Fruit fly (Drosophila melanogaster) whole organism: ENCODE results near the gene CG1090.

ENCODE experiments used
- CG8478 ChIP-seq: fragments of >200 bp; optimal IDR thresholded peaks from 2 replicates; lab custom pipeline; 2018; ENCODE audit warnings: inconsistent platforms
- Dll ChIP-seq: fragments of >200 bp; optimal IDR thresholded peaks from 2 replicates; lab custom pipeline; 2017
- pan ChIP-seq: fragments of >200 bp; optimal IDR thresholded peaks from 2 replicates; lab custom pipeline; 2017
- psq ChIP-seq: fragments of >200 bp; optimal IDR thresholded peaks from 2 replicates; lab custom pipeline; 2017
- usp ChIP-seq: fragments of >200 bp; optimal IDR thresholded peaks from 2 replicates; lab custom pipeline; 2017; ENCODE audit warnings: missing biosample characterization, missing genetic modification characterization, mixed read lengths

DNA sequence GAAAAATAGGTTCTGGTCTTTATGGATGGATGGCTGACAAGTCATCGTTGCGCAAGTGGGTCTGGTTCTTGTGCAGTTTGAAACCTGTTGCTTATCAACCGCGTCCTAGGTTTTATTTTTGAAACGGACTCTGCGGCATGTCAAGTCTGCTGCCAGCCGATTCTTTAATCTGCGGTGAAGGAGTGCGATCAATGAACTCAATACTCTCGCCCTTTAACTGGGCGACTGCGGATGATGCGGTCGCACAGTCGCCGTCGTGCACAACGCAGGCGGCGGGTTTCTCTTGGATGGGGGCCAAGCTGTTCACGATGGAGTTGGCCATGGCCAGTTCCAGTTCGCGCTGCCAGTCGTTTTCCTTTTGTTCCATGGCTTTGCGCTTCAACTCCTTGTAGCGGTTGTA, 47.6 kb downstream of the CG1090 start:
- no peak for TF ChIP-seq psq (lab: Kevin White, UChicago)
- no peak for TF ChIP-seq Dll (lab: Kevin White, UChicago)
- TF ChIP-seq pan (lab: Kevin White, UChicago), result no peak
- TF ChIP-seq usp (GFP tag; lab: Kevin White, UChicago), result no peak
- no peak for TF ChIP-seq CG8478
